Worm (Caenorhabditis elegans) whole organism, L3 larva: ENCODE data around the gene ZC250.4.

Experiments used
- R02D3.7 ChIP-seq: fragments of 150-350 bp; optimal IDR thresholded peaks from 2 replicates; lab custom pipeline; 2014; ENCODE audit warnings: missing biosample characterization, missing genetic modification characterization
- ZK546.5 ChIP-seq: sonication (generic microtip); optimal IDR thresholded peaks from 2 replicates; lab custom pipeline; 2017; ENCODE audit warnings: missing biosample characterization, missing genetic modification characterization
- ama-1 ChIP-seq: fragments of 150-350 bp; optimal IDR thresholded peaks from 2 replicates; lab custom pipeline; 2018
- ceh-28 ChIP-seq: fragments of 150-350 bp; optimal IDR thresholded peaks from 2 replicates; lab custom pipeline; 2014; ENCODE audit warnings: missing biosample characterization, missing genetic modification reagents, missing genetic modification characterization
- ceh-82 ChIP-seq: fragments of 150-350 bp; optimal IDR thresholded peaks from 2 replicates; lab custom pipeline; 2014; ENCODE audit warnings: missing biosample characterization, missing genetic modification characterization
- ceh-9 ChIP-seq: sonication (generic microtip); optimal IDR thresholded peaks from 2 replicates; lab custom pipeline; 2018; ENCODE audit warnings: missing biosample characterization, missing genetic modification characterization
- egl-5 ChIP-seq: fragments of 150-350 bp; optimal IDR thresholded peaks from 2 replicates; lab custom pipeline; 2017; ENCODE audit warnings: missing biosample characterization, missing genetic modification reagents, missing genetic modification characterization, inconsistent platforms
- elt-1 ChIP-seq: fragments of 150-350 bp; optimal IDR thresholded peaks from 2 replicates; lab custom pipeline; 2014; ENCODE audit warnings: missing biosample characterization, missing genetic modification characterization
- elt-2 ChIP-seq: sonication (generic microtip); optimal IDR thresholded peaks from 2 replicates; lab custom pipeline; 2016; ENCODE audit warnings: missing genetic modification reagents, mild to moderate bottlenecking, missing genetic modification characterization, missing compliant biosample characterization
- elt-3 ChIP-seq, 3 experiments: fragments of 150-350 bp in 1 of 3; sonication (generic microtip) in 2 of 3; optimal IDR thresholded peaks; 2 replicates in 2 of 3; 4 replicates in 1 of 3; lab custom pipeline; 2014 to 2017; ENCODE audit warnings: missing biosample characterization in 3 of 3, missing genetic modification characterization in 3 of 3
- eor-1 ChIP-seq, 2 experiments: fragments of 150-350 bp; optimal IDR thresholded peaks; 2 replicates each; lab custom pipeline; 2014 to 2018; ENCODE audit warnings: missing biosample characterization in 2 of 2, missing genetic modification characterization in 2 of 2
- fkh-10 ChIP-seq: sonication (generic microtip); optimal IDR thresholded peaks from 2 replicates; lab custom pipeline; 2017; ENCODE audit warnings: missing biosample characterization, missing genetic modification reagents, missing genetic modification characterization
- fkh-2 ChIP-seq: fragments of 150-350 bp; optimal IDR thresholded peaks from 2 replicates; lab custom pipeline; 2014; ENCODE audit warnings: missing biosample characterization, missing genetic modification reagents, missing genetic modification characterization
- fos-1 ChIP-seq: fragments of 150-350 bp; optimal IDR thresholded peaks from 2 replicates; lab custom pipeline; 2014; ENCODE audit warnings: missing biosample characterization, missing genetic modification characterization
- hmg-11 ChIP-seq: sonication (generic microtip); optimal IDR thresholded peaks from 2 replicates; lab custom pipeline; 2016; ENCODE audit warnings: missing genetic modification characterization, missing compliant biosample characterization
- jun-1 ChIP-seq: fragments of 150-350 bp; optimal IDR thresholded peaks from 2 replicates; lab custom pipeline; 2014; ENCODE audit warnings: missing biosample characterization, missing genetic modification reagents, missing genetic modification characterization
- lin-15B ChIP-seq: fragments of 150-350 bp; optimal IDR thresholded peaks from 2 replicates; lab custom pipeline; 2014; ENCODE audit warnings: missing biosample characterization, missing genetic modification characterization
- lin-39 ChIP-seq: fragments of 150-350 bp; optimal IDR thresholded peaks from 2 replicates; lab custom pipeline; 2018; ENCODE audit warnings: missing biosample characterization, missing genetic modification reagents, missing genetic modification characterization
- mdl-1 ChIP-seq: fragments of 150-350 bp; optimal IDR thresholded peaks from 2 replicates; lab custom pipeline; 2014; ENCODE audit warnings: missing biosample characterization, missing genetic modification characterization
- nhr-11 ChIP-seq: fragments of 150-350 bp; optimal IDR thresholded peaks from 2 replicates; lab custom pipeline; 2014; ENCODE audit warnings: missing biosample characterization, missing genetic modification characterization
- nhr-12 ChIP-seq: fragments of 150-350 bp; optimal IDR thresholded peaks from 2 replicates; lab custom pipeline; 2014; ENCODE audit warnings: missing biosample characterization, missing genetic modification characterization
- nhr-237 ChIP-seq: fragments of 150-350 bp; optimal IDR thresholded peaks from 2 replicates; lab custom pipeline; 2014; ENCODE audit warnings: missing biosample characterization, missing genetic modification characterization
- nhr-25 ChIP-seq: sonication (generic microtip); optimal IDR thresholded peaks from 2 replicates; lab custom pipeline; 2017; ENCODE audit warnings: missing biosample characterization, missing genetic modification characterization
- nhr-28 ChIP-seq: fragments of 150-350 bp; optimal IDR thresholded peaks from 2 replicates; lab custom pipeline; 2014; ENCODE audit warnings: missing biosample characterization, missing genetic modification characterization
- nhr-67 ChIP-seq: fragments of 150-350 bp; optimal IDR thresholded peaks from 2 replicates; lab custom pipeline; 2014; ENCODE audit warnings: missing biosample characterization, missing genetic modification characterization
- nhr-77 ChIP-seq: fragments of 150-350 bp; optimal IDR thresholded peaks from 2 replicates; lab custom pipeline; 2014; ENCODE audit warnings: missing biosample characterization, missing genetic modification characterization
- pha-4 ChIP-seq: fragments of 150-350 bp; optimal IDR thresholded peaks from 2 replicates; lab custom pipeline; 2014; ENCODE audit warnings: missing biosample characterization, missing genetic modification reagents, missing genetic modification characterization
- pqm-1 ChIP-seq: fragments of 150-350 bp; optimal IDR thresholded peaks from 2 replicates; lab custom pipeline; 2017; ENCODE audit warnings: missing biosample characterization, missing genetic modification characterization, inconsistent platforms
- sea-2 ChIP-seq: fragments of 150-350 bp; sonication (generic microtip); optimal IDR thresholded peaks from 4 replicates; lab custom pipeline; 2014; ENCODE audit warnings: missing biosample characterization, missing genetic modification reagents, missing genetic modification characterization
- skn-1 ChIP-seq: fragments of 150-350 bp; optimal IDR thresholded peaks from 2 replicates; lab custom pipeline; 2014; ENCODE audit warnings: missing biosample characterization, missing genetic modification characterization
- tbx-2 ChIP-seq: sonication (generic microtip); optimal IDR thresholded peaks from 2 replicates; lab custom pipeline; 2016; ENCODE audit warnings: mild to moderate bottlenecking, missing genetic modification characterization, missing compliant biosample characterization
- unc-62 ChIP-seq: fragments of 150-350 bp; sonication (generic microtip); optimal IDR thresholded peaks from 4 replicates; lab custom pipeline; 2014; ENCODE audit warnings: missing biosample characterization, missing genetic modification reagents, missing genetic modification characterization
- ztf-11 ChIP-seq: fragments of 150-350 bp; optimal IDR thresholded peaks from 2 replicates; lab custom pipeline; 2014; ENCODE audit warnings: missing biosample characterization, missing genetic modification characterization
- ztf-4 ChIP-seq: fragments of 150-350 bp; optimal IDR thresholded peaks from 2 replicates; lab custom pipeline; 2014; ENCODE audit warnings: missing biosample characterization, missing genetic modification characterization

Gene ZC250.4

DNA sequence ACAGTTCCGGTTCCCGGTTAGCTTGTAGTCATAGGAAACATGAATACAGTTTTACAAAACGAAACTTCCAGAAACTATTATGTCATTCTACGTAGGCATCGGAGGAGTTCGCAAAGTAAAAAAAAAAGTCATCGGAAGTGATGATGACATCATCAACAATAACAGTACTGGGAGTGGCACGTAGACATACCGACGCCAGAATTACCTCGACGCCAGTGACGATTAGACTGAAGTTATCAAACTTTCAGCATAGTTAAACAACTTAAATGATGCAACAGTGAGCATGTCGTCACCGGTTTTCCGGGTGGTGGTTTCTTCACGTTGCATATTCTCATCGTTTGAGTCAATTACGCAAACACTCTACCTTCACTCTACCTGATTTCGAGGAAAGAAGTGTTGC is 7.5 kb upstream of the ZC250.4 start:
- no peak for TF ChIP-seq skn-1 (tag; lab: Kevin White, UChicago)
- no peak for TF ChIP-seq nhr-11 (tag; lab: Kevin White, UChicago)
- TF ChIP-seq fkh-2 = no peak
- TF ChIP-seq nhr-67 (tag; lab: Kevin White, UChicago) = no peak
- TF ChIP-seq ceh-82 (tag; lab: Kevin White, UChicago) = no peak
- TF ChIP-seq ceh-28 (tag; lab: Kevin White, UChicago) = no peak
- TF ChIP-seq pqm-1 (tag; lab: Kevin White, UChicago) = no peak
- TF ChIP-seq nhr-12 (tag; lab: Kevin White, UChicago) = no peak
- TF ChIP-seq nhr-28 (tag; lab: Kevin White, UChicago) = no peak
- TF ChIP-seq ceh-9 = no peak
- no peak for TF ChIP-seq pha-4 (tag; lab: Kevin White, UChicago)
- no peak for TF ChIP-seq lin-15B (tag; lab: Kevin White, UChicago)
- TF ChIP-seq nhr-237 (tag; lab: Kevin White, UChicago) = no peak
- TF ChIP-seq jun-1 (tag; lab: Kevin White, UChicago) = no peak

DNA sequence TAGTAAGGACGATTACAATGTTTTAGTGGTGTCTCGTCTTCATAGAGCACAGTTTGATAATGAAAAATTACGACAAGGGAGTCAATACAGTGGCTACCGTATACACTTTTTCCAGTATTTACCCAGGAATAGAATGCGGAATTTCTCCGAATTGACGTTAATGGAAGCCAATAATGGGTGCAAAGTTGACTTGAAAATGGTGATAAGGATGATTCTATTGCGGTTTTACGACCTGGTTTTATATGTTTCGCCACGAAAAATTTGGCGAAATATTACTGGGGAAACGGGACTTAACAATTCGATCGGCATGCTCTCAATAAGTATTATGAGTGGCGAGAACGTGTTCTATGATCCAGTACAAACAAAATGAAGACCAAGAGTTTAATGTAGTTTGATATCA is 7.0 kb upstream of the ZC250.4 start:
- TF ChIP-seq elt-2 (tag; lab: Kevin White, UChicago) = peak; percentile 75
- TF ChIP-seq pqm-1 (tag; lab: Kevin White, UChicago) = peak; percentile 58
- TF ChIP-seq elt-3 (tag; optimal IDR thresholded peaks at IDR 0.05; lab: Kevin White, UChicago) = no peak
- TF ChIP-seq nhr-25 (tag; lab: Kevin White, UChicago) = no peak

DNA sequence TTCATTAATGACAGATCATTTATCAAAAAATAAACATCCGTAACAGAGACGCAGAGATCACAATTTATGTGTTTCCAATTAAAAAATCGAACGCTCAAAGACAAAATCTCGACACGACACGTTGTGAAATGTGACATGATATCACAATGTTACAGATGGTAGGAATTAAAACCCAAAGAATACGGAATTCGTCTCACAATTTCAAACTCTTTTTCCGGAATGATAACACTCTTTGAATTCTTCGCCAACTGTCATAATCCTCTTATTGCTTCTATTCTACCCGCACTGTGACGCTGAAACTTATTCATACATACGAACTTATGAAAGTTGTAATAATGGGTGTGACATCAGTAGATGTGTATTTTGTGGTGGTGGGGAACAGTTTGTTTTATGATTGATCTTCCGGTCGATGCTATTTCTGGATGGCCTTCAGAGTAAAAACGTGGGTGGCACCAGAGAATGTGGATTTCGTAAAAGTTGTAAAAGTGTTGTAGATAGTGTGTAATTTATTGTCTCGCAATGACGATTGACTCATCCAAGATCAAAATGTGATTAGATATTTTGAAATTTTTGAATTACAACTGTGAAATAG is 3.6 kb upstream of the ZC250.4 start:
- TF ChIP-seq lin-39 (tag; lab: Kevin White, UChicago) (no peak), tbx-2 (tag; lab: Kevin White, UChicago) (no peak), ztf-11 (tag; lab: Kevin White, UChicago) (no peak), elt-2 (tag; lab: Kevin White, UChicago) (peak; percentile 81), jun-1 (tag; lab: Kevin White, UChicago) (no peak)

DNA sequence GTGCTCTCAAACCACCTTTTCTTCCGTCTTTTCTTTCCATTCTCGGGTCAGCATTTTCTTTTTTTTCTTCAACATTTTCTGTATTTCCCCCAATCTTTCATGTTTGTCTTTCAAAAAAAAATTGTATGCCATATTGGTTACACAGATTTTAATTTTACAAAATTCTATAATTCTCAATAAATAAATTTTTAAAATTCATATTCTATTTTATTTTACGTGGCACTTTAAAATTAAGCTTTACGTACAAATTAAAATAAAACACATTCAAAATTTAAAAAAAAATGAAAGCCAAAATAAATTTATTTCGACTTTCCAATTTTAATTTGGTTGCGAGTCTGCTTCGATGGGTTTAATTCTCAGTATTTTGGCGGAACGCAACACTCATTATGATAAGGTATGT is 7.5 kb downstream of the ZC250.4 start, which contains the start of gene ZC250.5:
Gene ZC250.5, plus strand, starts transcription at position 301 of the 400 bp plus-strand sequence.
- TF ChIP-seq ZK546.5 (tag; lab: Kevin White, UChicago) = no peak
- no peak for TF ChIP-seq elt-1
- no peak for TF ChIP-seq nhr-11 (tag; lab: Kevin White, UChicago)
- no peak for TF ChIP-seq lin-15B (tag; lab: Kevin White, UChicago)
- TF ChIP-seq hmg-11 (tag; lab: Kevin White, UChicago) = no peak
- no peak for TF ChIP-seq unc-62 (GFP tag; lab: Kevin White, UChicago)
- no peak for TF ChIP-seq fos-1
- TF ChIP-seq R02D3.7 (tag; lab: Kevin White, UChicago) = no peak
- TF ChIP-seq sea-2 = no peak
- no peak for TF ChIP-seq nhr-12 (tag; lab: Kevin White, UChicago)
- TF ChIP-seq pha-4 (tag; lab: Kevin White, UChicago) = no peak
- no peak for TF ChIP-seq mdl-1 (tag; lab: Kevin White, UChicago)
- no peak for TF ChIP-seq pqm-1 (tag; lab: Kevin White, UChicago)
- no peak for TF ChIP-seq egl-5 (tag; lab: Kevin White, UChicago)
- TF ChIP-seq eor-1 (tag; optimal IDR thresholded peaks at IDR 0.05; lab: Kevin White, UChicago) = no peak
- no peak for TF ChIP-seq jun-1 (tag; lab: Kevin White, UChicago)
- no peak for TF ChIP-seq ceh-9
- TF ChIP-seq elt-3 (tag; optimal IDR thresholded peaks at IDR 0.05; lab: Kevin White, UChicago) = no peak
- no peak for TF ChIP-seq nhr-25 (tag; lab: Kevin White, UChicago)
- no peak for TF ChIP-seq ceh-28 (tag; lab: Kevin White, UChicago)

DNA sequence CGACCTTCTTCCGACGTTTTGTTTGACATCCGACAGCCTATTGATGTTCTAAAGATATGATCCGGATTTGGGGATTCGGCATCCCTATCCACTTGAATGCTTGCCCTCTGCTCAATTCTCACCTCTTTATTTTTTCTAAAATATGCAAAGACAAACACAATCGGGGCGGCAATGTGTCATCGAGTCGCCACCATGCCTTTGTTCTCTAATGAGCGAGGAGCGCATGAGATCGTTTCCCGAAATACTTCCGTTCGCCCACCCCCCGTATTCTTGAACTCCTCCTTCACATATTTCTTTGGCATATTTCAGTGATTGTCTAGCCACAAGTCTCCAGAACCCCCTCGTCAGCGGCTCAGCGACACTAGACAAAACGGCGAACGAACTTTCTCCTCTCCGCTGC is 13.6 kb downstream of the ZC250.4 start, which contains the start of gene cyn-17:
Gene cyn-17, plus strand, starts transcription at position 301 of the 400 bp plus-strand sequence.
- TF ChIP-seq ZK546.5 (tag; lab: Kevin White, UChicago) = no peak
- TF ChIP-seq pha-4 (tag; lab: Kevin White, UChicago) = no peak
- TF ChIP-seq fkh-10 (GFP tag; lab: Kevin White, UChicago) = no peak
- no peak for TF ChIP-seq elt-2 (tag; lab: Kevin White, UChicago)
- no peak for TF ChIP-seq ceh-9
- no peak for TF ChIP-seq nhr-77 (tag; lab: Kevin White, UChicago)
- no peak for TF ChIP-seq fos-1
- TF ChIP-seq ztf-4 = no peak
- TF ChIP-seq ama-1 (lab: Kevin White, UChicago) = no peak
